Fruit fly (Drosophila melanogaster): ENCODE data around the gene CG32107.

Gene CG32107

dm6 chr3L:12849867-12850301, 11.2 kb downstream of the CG32107 start, which contains the start of the genes CG10948 and Wbp2 (continued):
- TF ChIP-seq croc (GFP tag; conservative IDR thresholded peaks at IDR 0.05) = no peak
- no peak for TF ChIP-seq hb (GFP tag; IDR thresholded peaks at IDR 0.05; ENCODE audit: partially characterized antibody)
- TF ChIP-seq exex (tag; optimal IDR thresholded peaks at IDR 0.05) = peak; percentile 95
- no peak for TF ChIP-seq CG14441 (GFP tag; IDR thresholded peaks at IDR 0.05)
- TF ChIP-seq CG1832 (GFP tag; optimal IDR thresholded peaks at IDR 0.05) = no peak
- no peak for TF ChIP-seq Bdp1 (GFP tag; optimal IDR thresholded peaks at IDR 0.05)
- TF ChIP-seq ro (GFP tag; IDR thresholded peaks at IDR 0.05) = no peak
- TF ChIP-seq slp2 (GFP tag; optimal IDR thresholded peaks at IDR 0.05) = no peak
- no peak for TF ChIP-seq btn (GFP tag; optimal IDR thresholded peaks at IDR 0.05)
- no peak for TF ChIP-seq jumu (GFP tag; optimal IDR thresholded peaks at IDR 0.05)
- TF ChIP-seq nom (GFP tag; optimal IDR thresholded peaks at IDR 0.05) = no peak
- TF ChIP-seq CG12236 (GFP tag; optimal IDR thresholded peaks at IDR 0.05) = no peak
- no peak for TF ChIP-seq maf-S (GFP tag; optimal IDR thresholded peaks at IDR 0.05)
- TF ChIP-seq Ptx1 (GFP tag; IDR thresholded peaks at IDR 0.05) = no peak
- no peak for TF ChIP-seq CG2889 (GFP tag; IDR thresholded peaks at IDR 0.05)
- TF ChIP-seq Sry-β (GFP tag; optimal IDR thresholded peaks at IDR 0.05) = peak; percentile 34
- no peak for TF ChIP-seq run (tag; optimal IDR thresholded peaks at IDR 0.05)
- TF ChIP-seq Oli (tag; optimal IDR thresholded peaks at IDR 0.05) = no peak
- TF ChIP-seq jigr1 (GFP tag; IDR thresholded peaks at IDR 0.05) = no peak
- no peak for TF ChIP-seq D19B (GFP tag; optimal IDR thresholded peaks at IDR 0.05)
- TF ChIP-seq Six4 (GFP tag; optimal IDR thresholded peaks at IDR 0.05) = no peak
- TF ChIP-seq sqz (GFP tag; optimal IDR thresholded peaks at IDR 0.05) = peak; percentile 99
- no peak for TF ChIP-seq sr (GFP tag; IDR thresholded peaks at IDR 0.05)
- TF ChIP-seq vfl (GFP tag; optimal IDR thresholded peaks at IDR 0.05) = no peak
- TF ChIP-seq Fer3 (tag; optimal IDR thresholded peaks at IDR 0.05) = no peak

DNA sequence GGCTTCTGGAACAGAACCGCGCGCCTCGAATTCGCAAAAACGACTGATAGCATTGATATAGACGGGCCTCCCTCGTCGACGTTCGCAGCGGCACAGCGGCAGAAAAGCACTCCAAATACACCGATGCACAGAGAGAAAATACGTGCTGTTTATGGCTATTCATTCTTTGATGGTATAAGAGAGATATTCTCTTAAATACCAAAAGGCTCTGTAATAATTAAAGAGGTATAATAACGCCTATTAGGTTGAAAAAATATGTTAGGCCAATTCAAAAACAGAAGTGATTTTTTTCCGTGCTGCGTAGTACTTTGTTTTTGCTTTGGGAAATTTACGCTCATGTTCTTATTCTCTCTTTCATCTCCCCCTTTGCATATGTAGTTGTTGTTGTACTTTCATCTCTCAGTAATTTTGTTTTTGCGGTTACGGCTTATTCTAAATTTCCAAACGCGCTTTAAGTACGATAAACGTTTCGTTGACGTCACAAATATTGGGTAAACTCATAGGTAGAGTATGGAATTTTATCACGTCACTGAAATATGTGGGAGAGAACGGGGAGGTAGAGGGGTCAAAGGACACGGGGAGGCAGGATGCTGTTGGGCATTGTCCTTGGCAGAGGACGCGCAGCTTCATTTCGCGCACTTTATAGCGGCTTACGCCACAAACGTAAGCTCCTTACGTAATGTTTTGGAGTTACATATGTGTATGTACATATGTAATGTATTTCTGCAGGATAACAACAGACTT, 17.9 kb downstream of the CG32107 start, which contains the start of gene nebu:
nebu (minus strand) TSS at position 51 of the 744 bp plus-strand sequence.
- TF ChIP-seq Hmr (GFP tag; optimal IDR thresholded peaks at IDR 0.05) = peak; percentile 99
- peak; percentile 93 for TF ChIP-seq CG15514 (GFP tag; optimal IDR thresholded peaks at IDR 0.05)
- TF ChIP-seq CG7928 (GFP tag; optimal IDR thresholded peaks at IDR 0.05) = peak; percentile 78
- TF ChIP-seq zf30C (GFP tag; optimal IDR thresholded peaks at IDR 0.05) = peak; percentile 89
- peak; percentile 86 for TF ChIP-seq phol (tag; optimal IDR thresholded peaks at IDR 0.05)
- no peak; the same call in none of the 3 replicates for TF ChIP-seq ci (GFP tag; IDR thresholded peaks at IDR 0.05)
- peak; percentile 99 for TF ChIP-seq gro (GFP tag; optimal IDR thresholded peaks at IDR 0.05)
- TF ChIP-seq wor (GFP tag; IDR thresholded peaks at IDR 0.05) = peak; percentile 84
- peak; percentile 99 for TF ChIP-seq Med (GFP tag)
- peak; percentile 94 for TF ChIP-seq CG31441 (GFP tag; IDR thresholded peaks at IDR 0.05)
- TF ChIP-seq H2.0 (GFP tag; IDR thresholded peaks at IDR 0.05) = peak; percentile 93
- peak; percentile 95 to 96 for TF ChIP-seq Hr51 (GFP tag; optimal IDR thresholded peaks at IDR 0.05)
- TF ChIP-seq slp2 (GFP tag; optimal IDR thresholded peaks at IDR 0.05) = peak; percentile 92
- no peak for TF ChIP-seq Abd-B (GFP tag; optimal IDR thresholded peaks at IDR 0.05)
- TF ChIP-seq CG12391 (tag; optimal IDR thresholded peaks at IDR 0.05) = peak; percentile 96
- peak; percentile 90 for TF ChIP-seq ATbp (GFP tag; optimal IDR thresholded peaks at IDR 0.05)
- TF ChIP-seq CG7372 (GFP tag; IDR thresholded peaks at IDR 0.05) = peak; percentile 95
- peak; percentile 91 for TF ChIP-seq CG4820 (GFP tag; optimal IDR thresholded peaks at IDR 0.05)
- peak; percentile 89 for TF ChIP-seq gcm (GFP tag; optimal IDR thresholded peaks at IDR 0.05)
- peak; percentile 99 for TF ChIP-seq lab (GFP tag; optimal IDR thresholded peaks at IDR 0.05)
- peak; percentile 97 for TF ChIP-seq bcd (GFP tag; optimal IDR thresholded peaks at IDR 0.05)
- TF ChIP-seq MESR4 (GFP tag; optimal IDR thresholded peaks at IDR 0.05) = peak; percentile 56
- peak; percentile 98 for TF ChIP-seq fu2 (GFP tag; optimal IDR thresholded peaks at IDR 0.05)
- peak; percentile 93 for TF ChIP-seq CG12299 (tag; optimal IDR thresholded peaks at IDR 0.05)
- TF ChIP-seq CG5953 (GFP tag; IDR thresholded peaks at IDR 0.05) = peak; percentile 90
- TF ChIP-seq Sox102F (GFP tag; optimal IDR thresholded peaks at IDR 0.05) = peak; percentile 95
